Worm (Caenorhabditis elegans) whole organism, L3 larva: ENCODE results near the gene Y51A2B.16.
"Not testable (repeated sequence)": the region's sequence is repeated elsewhere in the genome, so short reads cannot be mapped to it uniquely, and the experiment has no call there.

Experiments used
- R02D3.7 ChIP-seq: fragments of 150-350 bp; optimal IDR thresholded peaks from 2 replicates; lab custom pipeline; 2014; ENCODE audit warnings: missing biosample characterization, missing genetic modification characterization
- ZK546.5 ChIP-seq: sonication (generic microtip); optimal IDR thresholded peaks from 2 replicates; lab custom pipeline; 2017; ENCODE audit warnings: missing biosample characterization, missing genetic modification characterization
- aly-2 ChIP-seq: fragments of 150-350 bp; optimal IDR thresholded peaks from 2 replicates; lab custom pipeline; 2014; ENCODE audit warnings: missing biosample characterization, missing genetic modification characterization
- ama-1 ChIP-seq: fragments of 150-350 bp; optimal IDR thresholded peaks from 2 replicates; lab custom pipeline; 2018
- ceh-16 ChIP-seq: sonication (generic microtip); optimal IDR thresholded peaks from 2 replicates; lab custom pipeline; 2017; ENCODE audit warnings: missing biosample characterization, missing genetic modification characterization
- ceh-28 ChIP-seq: fragments of 150-350 bp; optimal IDR thresholded peaks from 2 replicates; lab custom pipeline; 2014; ENCODE audit warnings: missing biosample characterization, missing genetic modification reagents, missing genetic modification characterization
- ceh-82 ChIP-seq: fragments of 150-350 bp; optimal IDR thresholded peaks from 2 replicates; lab custom pipeline; 2014; ENCODE audit warnings: missing biosample characterization, missing genetic modification characterization
- ceh-9 ChIP-seq: sonication (generic microtip); optimal IDR thresholded peaks from 2 replicates; lab custom pipeline; 2018; ENCODE audit warnings: missing biosample characterization, missing genetic modification characterization
- daf-12 ChIP-seq: fragments of 150-350 bp; optimal IDR thresholded peaks from 2 replicates; lab custom pipeline; 2014; ENCODE audit warnings: missing biosample characterization, missing genetic modification reagents, missing genetic modification characterization
- elt-1 ChIP-seq: fragments of 150-350 bp; optimal IDR thresholded peaks from 2 replicates; lab custom pipeline; 2014; ENCODE audit warnings: missing biosample characterization, missing genetic modification characterization
- elt-2 ChIP-seq: sonication (generic microtip); optimal IDR thresholded peaks from 2 replicates; lab custom pipeline; 2016; ENCODE audit warnings: missing genetic modification reagents, mild to moderate bottlenecking, missing genetic modification characterization, missing compliant biosample characterization
- elt-3 ChIP-seq, 3 experiments: fragments of 150-350 bp in 1 of 3; sonication (generic microtip) in 2 of 3; optimal IDR thresholded peaks; 2 replicates in 2 of 3; 4 replicates in 1 of 3; lab custom pipeline; 2014 to 2017; ENCODE audit warnings: missing biosample characterization in 3 of 3, missing genetic modification characterization in 3 of 3
- eor-1 ChIP-seq, 2 experiments: fragments of 150-350 bp; optimal IDR thresholded peaks; 2 replicates each; lab custom pipeline; 2014 to 2018; ENCODE audit warnings: missing biosample characterization in 2 of 2, missing genetic modification characterization in 2 of 2
- fkh-10 ChIP-seq: sonication (generic microtip); optimal IDR thresholded peaks from 2 replicates; lab custom pipeline; 2017; ENCODE audit warnings: missing biosample characterization, missing genetic modification reagents, missing genetic modification characterization
- fos-1 ChIP-seq: fragments of 150-350 bp; optimal IDR thresholded peaks from 2 replicates; lab custom pipeline; 2014; ENCODE audit warnings: missing biosample characterization, missing genetic modification characterization
- lin-15B ChIP-seq: fragments of 150-350 bp; optimal IDR thresholded peaks from 2 replicates; lab custom pipeline; 2014; ENCODE audit warnings: missing biosample characterization, missing genetic modification characterization
- lin-39 ChIP-seq: fragments of 150-350 bp; optimal IDR thresholded peaks from 2 replicates; lab custom pipeline; 2018; ENCODE audit warnings: missing biosample characterization, missing genetic modification reagents, missing genetic modification characterization
- lsy-12 ChIP-seq: sonication (generic microtip); optimal IDR thresholded peaks from 2 replicates; lab custom pipeline; 2016; ENCODE audit warnings: mild to moderate bottlenecking, missing genetic modification characterization, missing compliant biosample characterization
- mdl-1 ChIP-seq: fragments of 150-350 bp; optimal IDR thresholded peaks from 2 replicates; lab custom pipeline; 2014; ENCODE audit warnings: missing biosample characterization, missing genetic modification characterization
- mml-1 ChIP-seq: fragments of 150-350 bp; sonication (generic microtip); optimal IDR thresholded peaks from 3 replicates; lab custom pipeline; 2014; ENCODE audit warnings: missing biosample characterization, missing genetic modification characterization
- nfya-1 ChIP-seq: sonication (generic microtip); optimal IDR thresholded peaks from 2 replicates; lab custom pipeline; 2017; ENCODE audit warnings: missing genetic modification characterization, mild to moderate bottlenecking, missing compliant biosample characterization, antibody characterized with exemption, moderate library complexity; ENCODE audit not compliant: insufficient read depth
- nhr-12 ChIP-seq: fragments of 150-350 bp; optimal IDR thresholded peaks from 2 replicates; lab custom pipeline; 2014; ENCODE audit warnings: missing biosample characterization, missing genetic modification characterization
- nhr-237 ChIP-seq: fragments of 150-350 bp; optimal IDR thresholded peaks from 2 replicates; lab custom pipeline; 2014; ENCODE audit warnings: missing biosample characterization, missing genetic modification characterization
- nhr-25 ChIP-seq: sonication (generic microtip); optimal IDR thresholded peaks from 2 replicates; lab custom pipeline; 2017; ENCODE audit warnings: missing biosample characterization, missing genetic modification characterization
- nhr-28 ChIP-seq: fragments of 150-350 bp; optimal IDR thresholded peaks from 2 replicates; lab custom pipeline; 2014; ENCODE audit warnings: missing biosample characterization, missing genetic modification characterization
- nhr-76 ChIP-seq: fragments of 150-350 bp; sonication (generic microtip); optimal IDR thresholded peaks from 5 replicates; lab custom pipeline; 2014; ENCODE audit warnings: missing biosample characterization, missing genetic modification characterization
- nhr-77 ChIP-seq: fragments of 150-350 bp; optimal IDR thresholded peaks from 2 replicates; lab custom pipeline; 2014; ENCODE audit warnings: missing biosample characterization, missing genetic modification characterization
- pha-4 ChIP-seq: fragments of 150-350 bp; optimal IDR thresholded peaks from 2 replicates; lab custom pipeline; 2014; ENCODE audit warnings: missing biosample characterization, missing genetic modification reagents, missing genetic modification characterization
- skn-1 ChIP-seq: fragments of 150-350 bp; optimal IDR thresholded peaks from 2 replicates; lab custom pipeline; 2014; ENCODE audit warnings: missing biosample characterization, missing genetic modification characterization
- snpc-4 ChIP-seq: fragments of 150-350 bp; optimal IDR thresholded peaks from 2 replicates; lab custom pipeline; 2014; ENCODE audit warnings: missing biosample characterization, missing genetic modification characterization
- tbx-2 ChIP-seq: sonication (generic microtip); optimal IDR thresholded peaks from 2 replicates; lab custom pipeline; 2016; ENCODE audit warnings: mild to moderate bottlenecking, missing genetic modification characterization, missing compliant biosample characterization
- unc-62 ChIP-seq: fragments of 150-350 bp; sonication (generic microtip); optimal IDR thresholded peaks from 4 replicates; lab custom pipeline; 2014; ENCODE audit warnings: missing biosample characterization, missing genetic modification reagents, missing genetic modification characterization
- zag-1 ChIP-seq: fragments of 150-350 bp; optimal IDR thresholded peaks from 2 replicates; lab custom pipeline; 2014; ENCODE audit warnings: missing biosample characterization, missing genetic modification characterization
- ztf-4 ChIP-seq: fragments of 150-350 bp; optimal IDR thresholded peaks from 2 replicates; lab custom pipeline; 2014; ENCODE audit warnings: missing biosample characterization, missing genetic modification characterization

Gene Y51A2B.16

DNA sequence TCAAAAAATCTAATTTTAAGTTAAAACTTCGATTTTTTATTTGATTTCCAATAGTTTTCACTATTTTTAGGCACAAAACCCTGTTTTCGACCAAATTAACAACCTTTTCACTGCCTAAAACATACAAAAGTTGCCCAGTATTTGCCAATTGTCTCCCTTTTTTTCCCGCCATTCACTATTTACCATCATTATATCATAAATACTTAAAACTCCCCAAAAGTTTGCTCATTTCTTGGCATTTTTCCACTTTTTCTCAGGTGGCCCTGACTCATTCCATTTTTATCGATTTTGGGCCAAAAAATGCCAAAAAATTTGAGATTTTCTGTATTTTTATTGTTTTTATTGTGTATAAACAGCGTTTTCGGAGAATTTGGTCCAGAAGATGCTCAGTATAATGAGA, 16.3 kb upstream of the Y51A2B.16 start, which contains the start of gene txt-8:
Gene txt-8, plus strand, starts transcription at position 301 of the 400 bp plus-strand sequence.
- TF ChIP-seq pha-4 (tag; lab: Kevin White, UChicago), result peak; percentile 1
- TF ChIP-seq nhr-237, result no peak
- TF ChIP-seq, all 47 proteins: peak for 1

DNA sequence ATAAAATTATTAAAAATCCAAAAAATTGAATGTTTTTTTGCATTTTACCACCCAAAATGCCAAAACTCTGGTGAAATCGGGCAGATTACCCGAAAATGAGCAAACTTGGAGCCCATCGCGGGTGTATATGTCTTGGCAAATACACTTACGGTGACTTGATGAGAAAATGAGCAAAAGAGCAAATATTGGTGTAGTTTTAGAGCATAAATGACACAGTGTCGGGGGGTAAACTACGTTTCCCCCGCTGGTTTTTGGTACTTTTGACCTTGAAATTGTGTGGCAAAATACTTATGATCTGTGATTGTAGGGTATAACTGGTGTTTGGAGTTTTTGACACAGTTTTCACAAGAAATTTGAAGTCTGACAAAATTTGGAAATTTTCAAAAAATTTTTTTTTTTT, 15.2 kb upstream of the Y51A2B.16 start, which contains the start of gene ZK262.2:
Gene ZK262.2, minus strand, starts transcription at position 101 of the 400 bp plus-strand sequence.
- no peak for TF ChIP-seq nhr-76 (tag; lab: Kevin White, UChicago)
- peak; percentile 9 for TF ChIP-seq pha-4 (tag; lab: Kevin White, UChicago)
- no peak for TF ChIP-seq daf-12 (tag; lab: Kevin White, UChicago)

DNA sequence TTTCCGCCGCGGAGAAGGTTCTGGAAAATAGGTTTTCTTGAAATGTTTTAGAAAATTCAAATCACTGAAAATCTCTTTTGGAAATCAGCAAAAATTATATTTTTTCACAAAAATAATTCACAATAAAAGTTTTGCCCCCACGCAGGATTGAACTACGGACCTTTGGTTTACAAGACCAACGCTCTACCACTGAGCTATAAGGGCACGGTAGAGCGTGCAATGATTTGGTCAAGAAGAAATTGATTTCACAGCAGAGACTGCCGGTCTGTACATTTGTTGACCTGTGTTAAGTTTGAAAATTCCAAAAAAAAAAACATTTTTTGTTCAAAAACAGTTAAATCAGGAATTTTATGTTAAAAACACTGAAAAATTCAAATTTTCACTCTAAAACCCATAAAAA, 14.6 kb upstream of the Y51A2B.16 start:
- TF ChIP-seq daf-12 (tag; lab: Kevin White, UChicago) (no peak), elt-2 (tag; lab: Kevin White, UChicago) (peak; percentile 14)

DNA sequence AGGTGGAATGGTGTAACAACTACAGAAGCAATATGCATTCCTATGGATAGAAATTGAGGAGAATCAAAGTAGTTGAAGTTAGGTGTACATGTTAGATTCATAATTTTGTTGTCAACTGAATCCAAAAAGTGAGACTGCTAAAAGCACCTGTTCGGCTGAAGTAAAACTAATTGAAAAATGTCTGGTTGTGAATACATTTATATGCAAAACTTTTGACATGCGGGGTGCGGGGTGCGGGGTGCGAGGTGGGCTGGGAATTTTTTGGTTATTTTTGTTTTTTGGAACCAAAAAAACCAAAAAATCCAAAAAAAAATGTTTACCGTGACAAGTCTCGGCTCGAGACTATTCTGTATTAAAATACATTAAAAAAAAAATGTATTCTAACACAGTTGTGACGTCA, 12.4 kb upstream of the Y51A2B.16 start, which contains the start of gene srh-207:
Gene srh-207, minus strand, starts transcription at position 101 of the 400 bp plus-strand sequence.
- TF ChIP-seq daf-12 (tag; lab: Kevin White, UChicago), result no peak
- no peak for TF ChIP-seq zag-1 (tag; lab: Kevin White, UChicago)
- TF ChIP-seq ama-1 (lab: Kevin White, UChicago), result no peak
- TF ChIP-seq lsy-12, result no peak
- no peak for TF ChIP-seq ZK546.5 (tag; lab: Kevin White, UChicago)
- TF ChIP-seq mml-1 (tag; lab: Kevin White, UChicago), result no peak
- no peak for TF ChIP-seq nfya-1 (tag; lab: Kevin White, UChicago)
- no peak for TF ChIP-seq ceh-82
- TF ChIP-seq pha-4 (tag; lab: Kevin White, UChicago), result no peak
- TF ChIP-seq ztf-4 (tag; lab: Kevin White, UChicago), result no peak
- no peak for TF ChIP-seq skn-1 (tag; lab: Kevin White, UChicago)
- no peak for TF ChIP-seq ceh-28 (tag; lab: Kevin White, UChicago)
- no peak for TF ChIP-seq ceh-9 (tag; lab: Kevin White, UChicago)
- TF ChIP-seq tbx-2 (tag; lab: Kevin White, UChicago), result no peak
- no peak for TF ChIP-seq nhr-76 (tag; lab: Kevin White, UChicago)

DNA sequence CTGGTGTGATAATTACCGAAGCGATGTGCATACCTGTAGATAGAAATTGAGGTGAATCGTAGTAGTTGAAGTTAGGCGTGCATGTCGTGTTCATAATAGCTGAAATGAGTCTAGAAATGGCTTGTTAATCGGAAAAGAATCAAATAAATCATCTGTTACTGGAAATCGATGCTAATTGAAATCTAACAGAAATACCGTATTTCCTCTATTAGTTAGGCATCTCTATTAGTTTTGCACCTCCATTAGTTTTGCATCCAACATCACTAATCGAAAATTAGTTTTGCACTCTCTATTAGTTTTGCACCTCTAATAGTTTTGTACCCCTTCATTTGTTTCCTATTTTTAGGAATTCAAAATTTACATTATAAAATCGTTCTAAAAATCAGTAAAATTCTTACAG, 7.1 kb upstream of the Y51A2B.16 start, which contains the start of gene srh-209:
Gene srh-209, minus strand, starts transcription at position 101 of the 400 bp plus-strand sequence.
- not testable (repeated sequence) for TF ChIP-seq mdl-1 (tag; lab: Kevin White, UChicago); unc-62; aly-2 (tag; lab: Kevin White, UChicago)
- TF ChIP-seq, all 47 proteins: peak for 0; not testable (repeated sequence) for 47

DNA sequence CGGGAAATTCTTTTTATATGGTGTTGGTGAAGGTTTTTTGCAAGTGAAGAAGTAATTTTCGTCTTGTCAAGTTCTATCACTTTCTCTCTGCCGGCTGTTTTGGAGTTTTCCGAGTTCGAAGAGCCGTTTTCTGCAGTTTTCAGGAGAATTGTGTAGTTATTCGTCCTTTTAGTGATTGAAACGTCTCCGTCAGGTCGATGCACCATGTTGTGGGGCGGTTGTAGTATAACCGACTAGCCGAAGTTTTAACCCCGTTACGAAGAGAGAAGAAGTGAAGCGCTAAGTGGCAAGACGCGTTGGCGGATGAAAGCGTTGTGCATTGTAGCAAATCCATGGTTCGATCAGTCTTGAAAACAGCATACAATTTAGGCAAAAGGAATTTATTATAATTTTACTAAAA, 5.0 kb upstream of the Y51A2B.16 start:
- TF ChIP-seq elt-1 (tag; lab: Kevin White, UChicago), result no peak
- no peak for TF ChIP-seq ceh-16
- TF ChIP-seq fkh-10 (GFP tag; lab: Kevin White, UChicago), result no peak
- no peak for TF ChIP-seq ztf-4 (tag; lab: Kevin White, UChicago)
- TF ChIP-seq skn-1 (tag; lab: Kevin White, UChicago), result no peak
- no peak for TF ChIP-seq ama-1 (lab: Kevin White, UChicago)
- TF ChIP-seq nhr-28 (tag; lab: Kevin White, UChicago), result no peak
- TF ChIP-seq nhr-12 (tag; lab: Kevin White, UChicago), result no peak
- TF ChIP-seq ceh-82, result no peak
- TF ChIP-seq mml-1 (tag; lab: Kevin White, UChicago), result no peak
- TF ChIP-seq R02D3.7 (tag; lab: Kevin White, UChicago), result no peak

DNA sequence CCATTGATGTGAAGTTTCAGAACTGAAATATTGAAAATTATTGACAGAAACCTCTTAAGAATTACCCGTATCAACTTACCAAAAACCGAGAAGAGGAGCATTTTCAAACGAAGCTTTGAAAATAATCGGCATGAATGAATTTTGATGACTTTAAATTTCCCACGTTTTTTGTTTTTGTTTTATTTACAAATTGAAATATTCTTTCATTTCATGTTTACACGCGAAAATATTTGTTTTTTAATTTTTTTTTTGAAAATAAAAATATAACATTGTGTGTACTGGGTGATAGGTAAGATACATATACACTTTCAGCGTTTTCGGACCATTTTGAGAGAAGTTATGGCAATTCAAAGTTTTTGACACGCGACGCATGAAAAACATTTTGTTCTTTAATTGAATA, 2.1 kb downstream of the Y51A2B.16 start, which contains the start of gene Y51A2B.9:
Gene Y51A2B.9, minus strand, starts transcription at position 101 of the 400 bp plus-strand sequence.
- no peak for TF ChIP-seq eor-1 (tag; optimal IDR thresholded peaks at IDR 0.05; lab: Kevin White, UChicago)
- TF ChIP-seq nhr-237, result no peak
- TF ChIP-seq lin-15B (tag; lab: Kevin White, UChicago), result no peak
- TF ChIP-seq nhr-25, result no peak
- TF ChIP-seq aly-2 (tag; lab: Kevin White, UChicago), result no peak
- no peak for TF ChIP-seq nfya-1 (tag; lab: Kevin White, UChicago)
- no peak for TF ChIP-seq snpc-4
- TF ChIP-seq nhr-77 (tag; lab: Kevin White, UChicago), result no peak
- TF ChIP-seq elt-3 (tag; optimal IDR thresholded peaks at IDR 0.05; lab: Kevin White, UChicago), result no peak
- TF ChIP-seq fos-1 (tag; lab: Kevin White, UChicago), result no peak
- TF ChIP-seq lin-39 (tag; lab: Kevin White, UChicago), result no peak
- TF ChIP-seq pha-4 (tag; lab: Kevin White, UChicago), result no peak
- TF ChIP-seq lsy-12, result no peak
- no peak for TF ChIP-seq nhr-76 (tag; lab: Kevin White, UChicago)
- TF ChIP-seq ztf-4 (tag; lab: Kevin White, UChicago), result no peak
- TF ChIP-seq elt-2 (tag; lab: Kevin White, UChicago), result no peak
